Fruit fly (Drosophila melanogaster): ENCODE data around the gene PVRAP.

DNA sequence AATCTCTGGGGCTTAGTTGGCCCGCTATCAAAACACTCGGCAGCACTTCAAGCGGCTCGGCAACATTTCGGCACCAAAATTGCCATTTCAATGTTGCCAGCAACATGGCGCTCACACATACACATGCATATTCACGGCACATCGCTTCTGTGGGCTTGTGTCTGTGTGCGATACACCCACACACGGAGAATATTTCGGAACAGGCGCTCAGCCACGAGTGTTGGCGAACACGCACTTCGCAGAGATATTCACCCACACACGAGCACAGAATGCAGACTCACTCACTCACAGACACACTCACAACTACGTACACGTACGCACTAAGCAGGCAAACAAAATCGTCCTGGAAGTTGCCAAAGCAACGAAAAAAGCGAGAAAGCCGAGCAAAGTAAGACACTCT, 3.9 kb downstream of the PVRAP start:
- TF ChIP-seq Hr96 (GFP tag; optimal IDR thresholded peaks at IDR 0.05) (no peak), CG1620 (GFP tag; optimal IDR thresholded peaks at IDR 0.05) (no peak), kay (GFP tag; ENCODE audit: borderline replicate concordance) (no peak), bab1 (GFP tag; optimal IDR thresholded peaks at IDR 0.05) (no peak), CG5204 (GFP tag; optimal IDR thresholded peaks at IDR 0.05) (no peak)
